Worm (Caenorhabditis elegans): ENCODE results near the gene acly-1.

DNA sequence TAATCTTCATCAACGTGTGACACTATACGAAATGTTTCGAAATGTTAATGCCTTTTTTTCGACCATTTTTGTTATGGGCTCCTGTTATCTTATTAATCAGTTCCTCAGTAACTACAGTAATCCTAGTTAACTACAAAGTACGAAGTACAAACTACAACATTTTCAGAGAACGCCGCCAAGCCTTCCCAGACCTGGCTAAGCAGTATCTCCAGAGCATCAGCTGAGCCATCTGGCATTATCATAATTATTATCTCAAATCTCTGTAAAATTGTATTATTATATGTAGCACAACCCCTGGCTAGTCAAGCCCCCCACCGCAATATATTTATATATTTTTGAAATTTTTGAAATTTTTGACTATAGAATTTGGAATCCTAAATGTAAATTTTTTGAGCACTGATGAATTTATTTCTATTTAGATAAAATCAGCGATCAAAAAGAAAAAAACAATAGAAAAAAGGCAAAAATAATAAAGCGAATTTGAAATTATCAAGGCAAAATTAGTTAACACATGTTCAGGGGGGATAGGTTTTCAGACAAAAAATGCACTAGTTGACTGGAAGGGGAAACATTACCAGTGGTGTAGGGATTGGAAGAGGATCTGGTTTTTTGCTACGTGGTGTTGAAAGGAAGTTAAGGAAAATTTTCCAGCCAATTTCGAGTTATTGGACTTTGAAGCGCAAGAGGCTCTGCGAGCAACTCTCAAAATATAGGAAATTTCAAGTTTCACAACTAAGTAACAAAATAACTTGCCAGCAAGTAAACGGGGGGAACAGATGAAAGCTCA lies 27.3 kb upstream of the acly-1 start:
- TF ChIP-seq odd-2 (tag; optimal IDR thresholded peaks at IDR 0.05) (no peak), ztf-16 (tag; optimal IDR thresholded peaks at IDR 0.05) (no peak), nhr-11 (tag; optimal IDR thresholded peaks at IDR 0.05) (no peak), ceh-18 (tag; optimal IDR thresholded peaks at IDR 0.05) (no peak), pqm-1 (tag; optimal IDR thresholded peaks at IDR 0.05) (no peak), sdc-2 (tag; optimal IDR thresholded peaks at IDR 0.05) (no peak), C38D4.7 (GFP tag; optimal IDR thresholded peaks at IDR 0.05) (no peak), ceh-24 (tag; optimal IDR thresholded peaks at IDR 0.05) (no peak), ama-1 (optimal IDR thresholded peaks at IDR 0.05) (no peak), nhr-232 (tag; optimal IDR thresholded peaks at IDR 0.05) (no peak)
